Worm (Caenorhabditis elegans): ENCODE results near the gene F47B10.8.

DNA sequence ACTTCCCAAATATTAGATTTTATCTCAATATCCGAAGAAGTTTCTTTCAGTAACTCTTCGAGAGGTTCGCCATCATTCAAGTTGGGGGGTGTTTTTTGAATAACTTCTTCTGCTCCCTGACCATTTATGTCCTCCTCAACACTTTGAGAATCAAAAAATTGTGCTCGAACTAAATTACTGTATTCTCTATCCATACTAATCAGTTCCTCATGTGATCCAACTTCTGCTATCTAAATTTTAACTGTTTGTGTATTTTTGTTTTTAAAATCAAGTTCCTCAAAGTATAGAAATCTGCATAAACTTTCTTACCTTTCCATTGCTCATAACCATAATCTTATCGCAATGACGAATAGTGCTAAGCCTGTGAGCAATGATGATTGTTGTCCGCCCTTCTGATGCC, 48.9 kb downstream of the F47B10.8 start:
- TF ChIP-seq mml-1 (tag; optimal IDR thresholded peaks at IDR 0.05) (no peak), snpc-4 (tag; optimal IDR thresholded peaks at IDR 0.05) (no peak), pha-4 (tag; optimal IDR thresholded peaks at IDR 0.05) (no peak)

Measured in whole organism, L3 larva.